6 fruit fly cellular contexts compared by ENCODE assay signal in genomic region chr2L:19489997-19490461, dm6.
A peak's percentile ranks its signal among the peaks of the same experiment; 100 is the strongest.
TF ChIP-seq lines count a peak whose summit lies in the region.

Gene CG10194, minus strand, starts transcription at chr2L:19490104.
Gene CG18094, plus strand, starts transcription at chr2L:19490262.

- TF ChIP-seq CTCF in whole organism, embryonic (GFP tag; optimal IDR thresholded peaks at IDR 0.05; lab: Kevin White, UChicago) = no peak

TF ChIP-seq in whole organism, 6 proteins besides CTCF, POLR2A, EP300 and RAD21:
- TF ChIP-seq CG8478 (optimal IDR thresholded peaks at IDR 0.05; lab: Kevin White, UChicago) (no peak), pan (optimal IDR thresholded peaks at IDR 0.05; lab: Kevin White, UChicago) (peak; percentile 94), usp (GFP tag; optimal IDR thresholded peaks at IDR 0.05; lab: Kevin White, UChicago) (no peak), Dll (optimal IDR thresholded peaks at IDR 0.05; lab: Kevin White, UChicago) (no peak)

TF ChIP-seq in whole organism, adult, 20 proteins besides CTCF, POLR2A, EP300 and RAD21:
- peak; percentile 84 for TF ChIP-seq CG33017 (tag; optimal IDR thresholded peaks at IDR 0.05; lab: Kevin White, UChicago)
- TF ChIP-seq CG14711 (tag; optimal IDR thresholded peaks at IDR 0.05; lab: Kevin White, UChicago) = peak; percentile 69
- TF ChIP-seq CG5204 (GFP tag; optimal IDR thresholded peaks at IDR 0.05; lab: Kevin White, UChicago) = no peak
- peak; percentile 51 for TF ChIP-seq tj (GFP tag; optimal IDR thresholded peaks at IDR 0.05; lab: Kevin White, UChicago)
- peak; percentile 18 for TF ChIP-seq cic (GFP tag; optimal IDR thresholded peaks at IDR 0.05; lab: Kevin White, UChicago)
- TF ChIP-seq kay (GFP tag; lab: Kevin White, UChicago; ENCODE audit: borderline replicate concordance) = no peak
- TF ChIP-seq CG12768 (GFP tag; optimal IDR thresholded peaks at IDR 0.05; lab: Kevin White, UChicago) = peak; percentile 69
- peak; percentile 88 for TF ChIP-seq bab1 (GFP tag; optimal IDR thresholded peaks at IDR 0.05; lab: Kevin White, UChicago)
- TF ChIP-seq CG11617 (GFP tag; optimal IDR thresholded peaks at IDR 0.05; lab: Kevin White, UChicago) = peak; percentile 60
- TF ChIP-seq CG7101 (tag; optimal IDR thresholded peaks at IDR 0.05; lab: Kevin White, UChicago) = peak; percentile 68
- TF ChIP-seq Mnt (GFP tag; optimal IDR thresholded peaks at IDR 0.05; lab: Kevin White, UChicago) = peak; percentile 36
- TF ChIP-seq Hr96 (GFP tag; optimal IDR thresholded peaks at IDR 0.05; lab: Kevin White, UChicago) = no peak

TF ChIP-seq in whole organism, embryonic, 481 proteins besides CTCF, POLR2A, EP300 and RAD21 (continues in another document):
- no peak for TF ChIP-seq CG1792 (GFP tag; optimal IDR thresholded peaks at IDR 0.05; lab: Kevin White, UChicago)
- TF ChIP-seq ap (GFP tag; IDR thresholded peaks at IDR 0.05; lab: Robert Waterston, UW) = no peak
- no peak for TF ChIP-seq pum (GFP tag; optimal IDR thresholded peaks at IDR 0.05; lab: Kevin White, UChicago)
- TF ChIP-seq CG17361 (GFP tag; IDR thresholded peaks at IDR 0.05; lab: Robert Waterston, UW) = no peak; the same call in 1 of the 3 replicates
- TF ChIP-seq Abd-B (GFP tag; optimal IDR thresholded peaks at IDR 0.05; lab: Kevin White, UChicago) = peak; percentile 18
- TF ChIP-seq Camta (GFP tag; optimal IDR thresholded peaks at IDR 0.05; lab: Kevin White, UChicago) = no peak
- TF ChIP-seq Fer3 (tag; optimal IDR thresholded peaks at IDR 0.05; lab: Kevin White, UChicago) = peak; percentile 47
- TF ChIP-seq Dref (GFP tag; IDR thresholded peaks at IDR 0.05; lab: Robert Waterston, UW) = peak; percentile 74
- no peak for TF ChIP-seq Hr78 (GFP tag; optimal IDR thresholded peaks at IDR 0.05; lab: Kevin White, UChicago)
- TF ChIP-seq row (GFP tag; IDR thresholded peaks at IDR 0.05; lab: Robert Waterston, UW) = peak; percentile 92
- TF ChIP-seq ind (GFP tag; optimal IDR thresholded peaks at IDR 0.05; lab: Kevin White, UChicago) = peak; percentile 55
- peak in 1 of 2 experiments; percentile 43 for TF ChIP-seq bsh (GFP tag; optimal IDR thresholded peaks at IDR 0.05; lab: Kevin White, UChicago)
- TF ChIP-seq eyg (GFP tag; optimal IDR thresholded peaks at IDR 0.05; lab: Kevin White, UChicago) = no peak
- TF ChIP-seq CG9727 (GFP tag; optimal IDR thresholded peaks at IDR 0.05; lab: Kevin White, UChicago) = peak; percentile 38
- no peak for TF ChIP-seq TFAM (GFP tag; optimal IDR thresholded peaks at IDR 0.05; lab: Kevin White, UChicago)
- peak; percentile 30; the same call in 1 of the 2 replicates for TF ChIP-seq Xrp1 (GFP tag; IDR thresholded peaks at IDR 0.05; lab: Robert Waterston, UW)
- peak; percentile 48 for TF ChIP-seq exex (tag; optimal IDR thresholded peaks at IDR 0.05; lab: Kevin White, UChicago)
- TF ChIP-seq esg (GFP tag; conservative IDR thresholded peaks at IDR 0.05; lab: Robert Waterston, UW) = 0 out of 2 replicates have a peak, but pooled peaks have one; percentile 32
- no peak for TF ChIP-seq corto (GFP tag; optimal IDR thresholded peaks at IDR 0.05; lab: Kevin White, UChicago)

TF ChIP-seq in whole organism, prepupa, 60 proteins besides CTCF, POLR2A, EP300 and RAD21 (continues in another document):
- TF ChIP-seq net (GFP tag; optimal IDR thresholded peaks at IDR 0.05; lab: Kevin White, UChicago) (no peak), dac (GFP tag; optimal IDR thresholded peaks at IDR 0.05; lab: Kevin White, UChicago) (no peak), fd85E (GFP tag; optimal IDR thresholded peaks at IDR 0.05; lab: Kevin White, UChicago) (no peak), CG6808 (GFP tag; optimal IDR thresholded peaks at IDR 0.05; lab: Kevin White, UChicago) (no peak), pdm3 (GFP tag; optimal IDR thresholded peaks at IDR 0.05; lab: Kevin White, UChicago) (no peak), acj6 (GFP tag; optimal IDR thresholded peaks at IDR 0.05; lab: Kevin White, UChicago) (no peak), Sox102F (GFP tag; optimal IDR thresholded peaks at IDR 0.05; lab: Kevin White, UChicago) (no peak), Hr39 (GFP tag; optimal IDR thresholded peaks at IDR 0.05; lab: Kevin White, UChicago) (no peak), CG8319 (GFP tag; optimal IDR thresholded peaks at IDR 0.05; lab: Kevin White, UChicago) (peak; percentile 7), salr (GFP tag; optimal IDR thresholded peaks at IDR 0.05; lab: Kevin White, UChicago) (no peak), OdsH (GFP tag; optimal IDR thresholded peaks at IDR 0.05; lab: Kevin White, UChicago) (no peak), fkh (GFP tag; optimal IDR thresholded peaks at IDR 0.05; lab: Kevin White, UChicago) (no peak), CG11902 (GFP tag; optimal IDR thresholded peaks at IDR 0.05; lab: Kevin White, UChicago) (peak; percentile 8), Ets96B (tag; optimal IDR thresholded peaks at IDR 0.05; lab: Kevin White, UChicago) (no peak), CG8632 (GFP tag; optimal IDR thresholded peaks at IDR 0.05; lab: Kevin White, UChicago) (peak; percentile 59), CG3919 (GFP tag; optimal IDR thresholded peaks at IDR 0.05; lab: Kevin White, UChicago) (no peak), ss (GFP tag; optimal IDR thresholded peaks at IDR 0.05; lab: Kevin White, UChicago) (no peak), Eip75B (GFP tag; optimal IDR thresholded peaks at IDR 0.05; lab: Kevin White, UChicago) (no peak), CG8119 (GFP tag; IDR thresholded peaks at IDR 0.05; lab: Robert Waterston, UW) (peak; percentile 60; the same call in 2 of the 3 replicates), CG7368 (GFP tag; optimal IDR thresholded peaks at IDR 0.05; lab: Kevin White, UChicago) (no peak), topi (GFP tag; optimal IDR thresholded peaks at IDR 0.05; lab: Kevin White, UChicago) (no peak)

TF ChIP-seq in whole organism, pupa, 21 proteins besides CTCF, POLR2A, EP300 and RAD21:
- TF ChIP-seq CG32121 (GFP tag; IDR thresholded peaks at IDR 0.05; lab: Robert Waterston, UW) (peak; percentile 50), EcR (GFP tag; optimal IDR thresholded peaks at IDR 0.05; lab: Kevin White, UChicago) (no peak), Ets98B (GFP tag; IDR thresholded peaks at IDR 0.05; lab: Robert Waterston, UW) (no peak), Pif1B (GFP tag; optimal IDR thresholded peaks at IDR 0.05; lab: Kevin White, UChicago) (no peak), CG14655 (GFP tag; optimal IDR thresholded peaks at IDR 0.05; lab: Kevin White, UChicago) (no peak), gl (tag; optimal IDR thresholded peaks at IDR 0.05; lab: Kevin White, UChicago) (no peak), CG12605 (GFP tag; IDR thresholded peaks at IDR 0.05; lab: Robert Waterston, UW) (peak; percentile 61), CG4496 (GFP tag; IDR thresholded peaks at IDR 0.05; lab: Robert Waterston, UW) (peak; percentile 40; the same call in 1 of the 3 replicates)
TF ChIP-seq in whole organism, pupa: peak in this region for 3.

TF ChIP-seq in whole organism, wandering third instar larva, 38 proteins besides CTCF, POLR2A, EP300 and RAD21 (continues in another document):
- TF ChIP-seq sv (GFP tag; optimal IDR thresholded peaks at IDR 0.05; lab: Kevin White, UChicago) (no peak), tai (GFP tag; optimal IDR thresholded peaks at IDR 0.05; lab: Kevin White, UChicago) (no peak), Abd-B (GFP tag; optimal IDR thresholded peaks at IDR 0.05; lab: Kevin White, UChicago) (no peak), Rel (GFP tag; optimal IDR thresholded peaks at IDR 0.05; lab: Kevin White, UChicago) (no peak), Rel (tag; optimal IDR thresholded peaks at IDR 0.05; lab: Kevin White, UChicago) (no peak), psq (GFP tag; optimal IDR thresholded peaks at IDR 0.05; lab: Kevin White, UChicago) (peak; percentile 58), br (GFP tag; optimal IDR thresholded peaks at IDR 0.05; lab: Kevin White, UChicago) (no peak), CrebA (GFP tag; optimal IDR thresholded peaks at IDR 0.05; lab: Kevin White, UChicago; ENCODE audit: borderline replicate concordance) (no peak), dsf (GFP tag; optimal IDR thresholded peaks at IDR 0.05; lab: Kevin White, UChicago; ENCODE audit: borderline replicate concordance) (no peak), OdsH (GFP tag; optimal IDR thresholded peaks at IDR 0.05; lab: Kevin White, UChicago) (peak; percentile 74), sage (GFP tag; optimal IDR thresholded peaks at IDR 0.05; lab: Kevin White, UChicago) (no peak), pan (optimal IDR thresholded peaks at IDR 0.05; lab: Kevin White, UChicago) (no peak), Mio (GFP tag; optimal IDR thresholded peaks at IDR 0.05; lab: Kevin White, UChicago) (no peak), CG32264 (GFP tag; optimal IDR thresholded peaks at IDR 0.05; lab: Kevin White, UChicago) (no peak), GATAd (GFP tag; optimal IDR thresholded peaks at IDR 0.05; lab: Kevin White, UChicago) (no peak), woc (GFP tag; optimal IDR thresholded peaks at IDR 0.05; lab: Kevin White, UChicago) (no peak), foxo (GFP tag; optimal IDR thresholded peaks at IDR 0.05; lab: Kevin White, UChicago) (peak in 1 of 2 experiments; percentile 73), Hnf4 (GFP tag; optimal IDR thresholded peaks at IDR 0.05; lab: Kevin White, UChicago) (no peak), Dif (GFP tag; optimal IDR thresholded peaks at IDR 0.05; lab: Kevin White, UChicago; ENCODE audit: partially characterized antibody) (no peak), fru (GFP tag; optimal IDR thresholded peaks at IDR 0.05; lab: Kevin White, UChicago) (no peak), Jra (GFP tag; optimal IDR thresholded peaks at IDR 0.05; lab: Kevin White, UChicago) (no peak), N (GFP tag; optimal IDR thresholded peaks at IDR 0.05; lab: Kevin White, UChicago) (no peak), brk (GFP tag; optimal IDR thresholded peaks at IDR 0.05; lab: Kevin White, UChicago) (no peak), Vsx2 (GFP tag; optimal IDR thresholded peaks at IDR 0.05; lab: Kevin White, UChicago; ENCODE audit: partially characterized antibody) (no peak), rgr (GFP tag; optimal IDR thresholded peaks at IDR 0.05; lab: Kevin White, UChicago) (peak; percentile 83), Hr83 (GFP tag; optimal IDR thresholded peaks at IDR 0.05; lab: Kevin White, UChicago; ENCODE audit: poor library complexity, severe bottlenecking) (peak; percentile 3), jim (GFP tag; optimal IDR thresholded peaks at IDR 0.05; lab: Kevin White, UChicago) (no peak), usp (GFP tag; optimal IDR thresholded peaks at IDR 0.05; lab: Kevin White, UChicago) (no peak), Dfd (GFP tag; optimal IDR thresholded peaks at IDR 0.05; lab: Kevin White, UChicago) (no peak), ey (GFP tag; optimal IDR thresholded peaks at IDR 0.05; lab: Kevin White, UChicago) (peak; percentile 43), dl (GFP tag; optimal IDR thresholded peaks at IDR 0.05; lab: Kevin White, UChicago; ENCODE audit: insufficient read depth in 1 of 2, partially characterized antibody in 2 of 2) (no peak), Myc (optimal IDR thresholded peaks at IDR 0.05; lab: Kevin White, UChicago) (no peak), CG9705 (GFP tag; optimal IDR thresholded peaks at IDR 0.05; lab: Kevin White, UChicago) (no peak), lola (GFP tag; optimal IDR thresholded peaks at IDR 0.05; lab: Kevin White, UChicago) (no peak), dmrt93B (GFP tag; optimal IDR thresholded peaks at IDR 0.05; lab: Kevin White, UChicago) (no peak)
